Fruit fly (Drosophila melanogaster) S2 (cell line): Measurements from ENCODE around the gene Cyp4d2.

Source experiments
- CG8478 ChIP-seq: fragments of >200 bp; optimal IDR thresholded peaks from 2 replicates; lab custom pipeline; 2018
- CTCF ChIP-seq, 2 experiments: fragments of >200 bp; optimal IDR thresholded peaks; 2 replicates each; lab custom pipeline; 2018

DNA sequence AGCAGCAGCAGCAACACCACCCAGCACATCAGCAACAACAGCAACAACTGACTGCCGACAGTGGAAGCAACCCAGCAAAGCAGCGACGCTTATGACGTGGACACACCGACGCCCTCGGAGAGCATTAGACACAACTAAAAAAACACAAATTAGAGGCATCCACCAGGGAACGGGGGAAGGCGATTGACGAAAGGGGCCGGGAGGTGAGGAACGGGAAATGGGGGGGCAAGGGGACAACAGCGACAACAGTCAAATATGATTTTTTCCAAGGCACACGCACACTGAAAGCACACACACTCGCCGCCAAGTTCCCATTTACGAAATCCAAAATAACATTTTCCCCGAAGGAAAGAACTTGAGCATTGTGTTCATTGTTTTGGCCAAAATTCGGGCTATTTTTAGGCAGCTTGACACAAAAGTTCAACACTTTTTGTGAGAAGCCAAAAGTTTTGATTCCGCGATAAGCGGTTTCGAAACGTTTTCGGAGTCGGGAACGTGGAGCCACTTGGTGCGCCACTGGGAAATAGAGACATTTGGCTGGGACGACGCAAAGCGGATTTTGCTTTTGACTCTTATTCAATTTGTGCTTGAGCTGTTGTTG lies 32.9 kb downstream of the Cyp4d2 start:
- no peak for TF ChIP-seq CG8478 (lab: Kevin White, UChicago)
- TF ChIP-seq CTCF (optimal IDR thresholded peaks at IDR 0.05; lab: Kevin White, UChicago), result no peak
